Worm (Caenorhabditis elegans): ENCODE results near the gene ZK673.11.

- TF ChIP-seq unc-62 (GFP tag; optimal IDR thresholded peaks at IDR 0.05 in 1 of 2) (no peak), unc-62 (tag; optimal IDR thresholded peaks at IDR 0.05) (no peak), nhr-28 (tag; optimal IDR thresholded peaks at IDR 0.05) (no peak), nhr-10 (tag; optimal IDR thresholded peaks at IDR 0.05) (no peak), lin-15B (tag; optimal IDR thresholded peaks at IDR 0.05) (no peak)
Measured at ce11 chrII:10471790-10472189, 14.7 kb downstream of the ZK673.11 start, which contains the start of gene ZK666.2.
